Fruit fly (Drosophila melanogaster) whole organism, embryonic: ENCODE results near the gene Dis3l2.

Experiments
- CG11085 ChIP-seq: fragments of 200-800 bp; sonication (Bioruptor generic); IDR thresholded peaks from 2 replicates; pipeline ENCODE4 v1.3.6; 2022; ENCODE audit warnings: missing biosample characterization, missing genetic modification characterization
- CG11247 ChIP-seq: fragments of 200-800 bp; sonication (Bioruptor generic); IDR thresholded peaks from 2 replicates; pipeline ENCODE4 v1.3.6; 2022; ENCODE audit warnings: missing biosample characterization, missing genetic modification characterization
- CG11504 ChIP-seq: fragments of 200-800 bp; sonication (Bioruptor generic); optimal IDR thresholded peaks from 3 replicates; lab custom pipeline; 2019; ENCODE audit warnings: missing biosample characterization, mild to moderate bottlenecking, missing genetic modification characterization, moderate library complexity
- CG11695 ChIP-seq: fragments of 200-800 bp; sonication (Bioruptor generic); IDR thresholded peaks from 3 replicates; pipeline ENCODE4 v1.3.6; 2022; ENCODE audit warnings: missing biosample characterization, missing genetic modification characterization
- CG12104 ChIP-seq: fragments of 200-800 bp; sonication (Bioruptor generic); optimal IDR thresholded peaks from 3 replicates; lab custom pipeline; 2016; ENCODE audit warnings: missing biosample characterization, missing genetic modification characterization
- CG12155 ChIP-seq: fragments of 200-800 bp; sonication (Bioruptor generic); optimal IDR thresholded peaks from 3 replicates; lab custom pipeline; 2016; ENCODE audit warnings: missing biosample characterization, missing genetic modification characterization
- CG12219 ChIP-seq: fragments of 200-800 bp; sonication (Bioruptor generic); optimal IDR thresholded peaks from 3 replicates; lab custom pipeline; 2018; ENCODE audit warnings: missing biosample characterization, mild to moderate bottlenecking, missing genetic modification characterization
- CG12236 ChIP-seq: fragments of 200-800 bp; sonication (Bioruptor generic); optimal IDR thresholded peaks from 2 replicates; lab custom pipeline; 2016; ENCODE audit warnings: missing biosample characterization, missing genetic modification characterization
- CG13775 ChIP-seq: fragments of 200-800 bp; sonication (Bioruptor generic); optimal IDR thresholded peaks from 3 replicates; lab custom pipeline; 2017; ENCODE audit warnings: missing biosample characterization, mild to moderate bottlenecking, missing genetic modification characterization
- CG15011 ChIP-seq: fragments of 200-800 bp; sonication (Bioruptor generic); optimal IDR thresholded peaks from 3 replicates; lab custom pipeline; 2018; ENCODE audit warnings: missing biosample characterization, mild to moderate bottlenecking, missing genetic modification characterization
- CG15696 ChIP-seq: fragments of 200-800 bp; sonication (Bioruptor generic); optimal IDR thresholded peaks from 2 replicates; lab custom pipeline; 2019; ENCODE audit warnings: missing biosample characterization, mild to moderate bottlenecking, missing genetic modification characterization, moderate library complexity
- CG16813 ChIP-seq: fragments of 200-800 bp; sonication (Bioruptor generic); IDR thresholded peaks from 3 replicates; pipeline ENCODE4 v1.3.6; 2022; ENCODE audit warnings: missing biosample characterization, missing genetic modification characterization; ENCODE audit not compliant: partially characterized antibody
- CG16863 ChIP-seq: fragments of 200-800 bp; sonication (Bioruptor generic); optimal IDR thresholded peaks from 3 replicates; lab custom pipeline; 2016; ENCODE audit warnings: missing biosample characterization, missing genetic modification characterization
- CG2199 ChIP-seq: fragments of 200-800 bp; sonication (Bioruptor generic); IDR thresholded peaks from 3 replicates; pipeline ENCODE4 v1.3.6; 2022; ENCODE audit warnings: missing biosample characterization, missing genetic modification characterization
- CG2875 ChIP-seq: fragments of 200-800 bp; sonication (Bioruptor generic); optimal IDR thresholded peaks from 2 replicates; lab custom pipeline; 2017; ENCODE audit warnings: missing biosample characterization, mild to moderate bottlenecking, missing genetic modification characterization, missing genetic modification reagents
- CG30431 ChIP-seq: fragments of 200-800 bp; sonication (Bioruptor generic); optimal IDR thresholded peaks from 2 replicates; lab custom pipeline; 2017; ENCODE audit warnings: missing biosample characterization, missing genetic modification characterization
- CG32532 ChIP-seq: fragments of 200-800 bp; sonication (Bioruptor generic); IDR thresholded peaks from 2 replicates; pipeline ENCODE4 v1.3.6; 2022; ENCODE audit warnings: missing biosample characterization, missing genetic modification characterization
- CG32767 ChIP-seq: fragments of 200-800 bp; sonication (Bioruptor generic); IDR thresholded peaks from 2 replicates; pipeline ENCODE4 v1.3.6; 2022; ENCODE audit warnings: missing biosample characterization, missing genetic modification characterization
- CG34224 ChIP-seq: fragments of 200-800 bp; sonication (Bioruptor generic); IDR thresholded peaks from 3 replicates; pipeline ENCODE4 v1.3.6; 2022; ENCODE audit warnings: missing biosample characterization, missing genetic modification characterization; ENCODE audit not compliant: partially characterized antibody
- CG3726 ChIP-seq: fragments of 200-800 bp; sonication (Bioruptor generic); IDR thresholded peaks from 3 replicates; pipeline ENCODE4, ENCODE4 v1.3.6; 2022; ENCODE audit warnings: missing biosample characterization, missing genetic modification characterization
- CG5953 ChIP-seq: fragments of 200-800 bp; sonication (Bioruptor generic); IDR thresholded peaks from 2 replicates; pipeline ENCODE4 v1.3.6; 2022; ENCODE audit warnings: missing biosample characterization, missing genetic modification characterization
- CG6683 ChIP-seq: fragments of 200-800 bp; sonication (Bioruptor generic); optimal IDR thresholded peaks from 2 replicates; lab custom pipeline; 2017; ENCODE audit warnings: missing biosample characterization, mild to moderate bottlenecking, missing genetic modification characterization, missing genetic modification reagents
- CG6791 ChIP-seq: fragments of 200-800 bp; sonication (Bioruptor generic); IDR thresholded peaks from 3 replicates; pipeline ENCODE4 v1.3.6; 2022; ENCODE audit warnings: missing biosample characterization, missing genetic modification characterization; ENCODE audit not compliant: partially characterized antibody
- CG7357 ChIP-seq: fragments of 200-800 bp; sonication (Bioruptor generic); IDR thresholded peaks from 3 replicates; pipeline ENCODE4 v1.3.6; 2022; ENCODE audit warnings: missing biosample characterization, missing genetic modification characterization
- CG7928 ChIP-seq: fragments of 200-800 bp; sonication (Bioruptor generic); optimal IDR thresholded peaks from 2 replicates; lab custom pipeline; 2017; ENCODE audit warnings: missing biosample characterization, mild to moderate bottlenecking, missing genetic modification characterization
- CG9437 ChIP-seq: fragments of 200-800 bp; sonication (Bioruptor generic); optimal IDR thresholded peaks from 2 replicates; lab custom pipeline; 2018; ENCODE audit warnings: missing biosample characterization, mild to moderate bottlenecking, missing genetic modification characterization
- CG9932 ChIP-seq: fragments of 200-800 bp; sonication (Bioruptor generic); IDR thresholded peaks from 2 replicates; pipeline ENCODE4 v1.3.6; 2022; ENCODE audit warnings: missing biosample characterization, missing genetic modification characterization
- CkIIα-i1 ChIP-seq: fragments of 200-800 bp; sonication (Bioruptor generic); IDR thresholded peaks from 2 replicates; pipeline ENCODE4 v1.3.6; 2022; ENCODE audit warnings: missing biosample characterization, missing genetic modification characterization
- ERR ChIP-seq: fragments of 200-800 bp; sonication (Bioruptor generic); optimal IDR thresholded peaks from 2 replicates; lab custom pipeline; 2016; ENCODE audit warnings: missing biosample characterization, missing genetic modification characterization
- Hr51 ChIP-seq, 2 experiments: fragments of 200-800 bp; sonication (Bioruptor generic); optimal IDR thresholded peaks; 2 replicates in 1 of 2; 3 replicates in 1 of 2; lab custom pipeline; 2016 to 2018; ENCODE audit warnings: missing biosample characterization in 2 of 2, missing genetic modification characterization in 2 of 2, mild to moderate bottlenecking in 1 of 2, moderate library complexity in 1 of 2
- NFAT ChIP-seq: fragments of 200-800 bp; sonication (Bioruptor generic); IDR thresholded peaks from 2 replicates; pipeline ENCODE4 v1.3.6; 2022; ENCODE audit warnings: missing biosample characterization, missing genetic modification characterization
- Rfx ChIP-seq: fragments of 200-800 bp; sonication (Bioruptor generic); IDR thresholded peaks from 2 replicates; pipeline ENCODE4 v1.3.6; 2022; ENCODE audit warnings: missing biosample characterization, missing genetic modification characterization
- Side ChIP-seq: fragments of 200-800 bp; sonication (Bioruptor generic); optimal IDR thresholded peaks from 2 replicates; lab custom pipeline; 2016; ENCODE audit warnings: missing biosample characterization, missing genetic modification characterization
- Xrp1 ChIP-seq: fragments of 200-800 bp; sonication (Bioruptor generic); IDR thresholded peaks from 2 replicates; pipeline ENCODE4 v1.3.6; 2022; ENCODE audit warnings: missing biosample characterization, missing genetic modification characterization
- YL-1 ChIP-seq: fragments of 200-800 bp; sonication (Bioruptor generic); optimal IDR thresholded peaks from 3 replicates; lab custom pipeline; 2017; ENCODE audit warnings: missing biosample characterization, mild to moderate bottlenecking, missing genetic modification characterization
- cas ChIP-seq: fragments of 200-800 bp; sonication (Bioruptor generic); IDR thresholded peaks from 2 replicates; pipeline ENCODE4 v1.3.6; 2022; ENCODE audit warnings: missing biosample characterization, missing genetic modification characterization
- chinmo ChIP-seq: fragments of 200-800 bp; sonication (Bioruptor generic); IDR thresholded peaks from 4 replicates; pipeline ENCODE4 v1.3.6; 2022; ENCODE audit warnings: missing biosample characterization, missing genetic modification characterization; ENCODE audit not compliant: partially characterized antibody
- ci ChIP-seq: fragments of 200-800 bp; sonication (Bioruptor generic); IDR thresholded peaks from 3 replicates; pipeline ENCODE4 v1.3.6; 2022; ENCODE audit warnings: missing biosample characterization, missing genetic modification characterization
- crc ChIP-seq: fragments of 200-800 bp; sonication (Bioruptor generic); optimal IDR thresholded peaks from 2 replicates; lab custom pipeline; 2016; ENCODE audit warnings: missing biosample characterization, missing genetic modification characterization
- cwo ChIP-seq: fragments of 200-800 bp; sonication (Bioruptor generic); optimal IDR thresholded peaks from 3 replicates; lab custom pipeline; 2017; ENCODE audit warnings: missing biosample characterization, missing genetic modification characterization, mild to moderate bottlenecking, moderate library complexity, missing genetic modification reagents
- gce ChIP-seq: fragments of 200-800 bp; sonication (Bioruptor generic); IDR thresholded peaks from 3 replicates; pipeline ENCODE4 v1.3.6; 2022; ENCODE audit warnings: missing biosample characterization, missing genetic modification characterization
- lbe ChIP-seq: fragments of 200-800 bp; sonication (Bioruptor generic); optimal IDR thresholded peaks from 2 replicates; lab custom pipeline; 2016; ENCODE audit warnings: missing biosample characterization, mild to moderate bottlenecking, missing genetic modification characterization
- otp ChIP-seq: fragments of 200-800 bp; sonication (Bioruptor generic); IDR thresholded peaks from 3 replicates; pipeline ENCODE4, ENCODE4 v1.3.6; 2022; ENCODE audit warnings: missing biosample characterization, missing genetic modification characterization
- pita ChIP-seq: fragments of 200-800 bp; sonication (Bioruptor generic); optimal IDR thresholded peaks from 2 replicates; lab custom pipeline; 2017; ENCODE audit warnings: missing biosample characterization, mild to moderate bottlenecking, missing genetic modification characterization
- rib ChIP-seq: fragments of 200-800 bp; sonication (Bioruptor generic); IDR thresholded peaks from 2 replicates; pipeline ENCODE4 v1.3.6; 2022; ENCODE audit warnings: missing biosample characterization, missing genetic modification characterization
- sisA ChIP-seq: fragments of 200-800 bp; sonication (Bioruptor generic); IDR thresholded peaks from 2 replicates; pipeline ENCODE4 v1.3.6; 2022; ENCODE audit warnings: missing biosample characterization, missing genetic modification characterization
- trem ChIP-seq: fragments of 200-800 bp; optimal IDR thresholded peaks from 3 replicates; lab custom pipeline; 2019; ENCODE audit warnings: missing biosample characterization, mild to moderate bottlenecking, missing genetic modification characterization, moderate library complexity
- usp ChIP-seq: fragments of >200 bp; optimal IDR thresholded peaks from 2 replicates; lab custom pipeline; 2017; ENCODE audit warnings: missing biosample characterization, missing genetic modification characterization
- yki ChIP-seq: fragments of >200 bp; optimal IDR thresholded peaks from 3 replicates; lab custom pipeline; 2018

The Dis3l2 gene

dm6 chr3L:199754-200596 lies 12.5 kb upstream of the Dis3l2 start, which contains the start of the genes rno and mri (continued):
- no peak for TF ChIP-seq CG2199 (GFP tag; lab: Robert Waterston, UW)
- peak; percentile 94 for TF ChIP-seq CG34224 (GFP tag; lab: Robert Waterston, UW)
- peak; percentile 9 to 81 for TF ChIP-seq Hr51 (GFP tag; optimal IDR thresholded peaks at IDR 0.05; lab: Kevin White, UChicago)
- peak; percentile 48 for TF ChIP-seq CG9437 (GFP tag; lab: Kevin White, UChicago)
- no peak for TF ChIP-seq CG12236 (GFP tag; lab: Kevin White, UChicago)
- no peak for TF ChIP-seq CG7357
- TF ChIP-seq CG15696 (tag; lab: Kevin White, UChicago), result peak; percentile 71
- no peak for TF ChIP-seq CG3726 (GFP tag; lab: Robert Waterston, UW)
- no peak for TF ChIP-seq CkIIα-i1
- TF ChIP-seq lbe (GFP tag; lab: Kevin White, UChicago), result peak; percentile 59
- peak; percentile 87 for TF ChIP-seq CG13775 (GFP tag; lab: Kevin White, UChicago)
- peak; percentile 51 for TF ChIP-seq cwo (GFP tag; lab: Kevin White, UChicago)
- TF ChIP-seq CG11695, result peak; percentile 71
- no peak for TF ChIP-seq cas (GFP tag; lab: Robert Waterston, UW)
- TF ChIP-seq trem (tag; lab: Kevin White, UChicago), result peak; percentile 75
- peak; percentile 64; the same call in 1 of the 2 replicates for TF ChIP-seq sisA (GFP tag; lab: Robert Waterston, UW)
- TF ChIP-seq CG12155 (GFP tag; lab: Kevin White, UChicago), result peak; percentile 42
- no peak for TF ChIP-seq CG15011 (GFP tag; lab: Kevin White, UChicago)
- TF ChIP-seq CG16863 (GFP tag; lab: Kevin White, UChicago), result no peak
- peak; percentile 53 for TF ChIP-seq NFAT (GFP tag; lab: Robert Waterston, UW)
- peak; percentile 95 for TF ChIP-seq CG16813 (GFP tag; lab: Robert Waterston, UW)
- TF ChIP-seq CG11504 (tag; lab: Kevin White, UChicago), result peak; percentile 46
- no peak for TF ChIP-seq yki
- no peak for TF ChIP-seq crc
- TF ChIP-seq CG9932 (GFP tag; lab: Robert Waterston, UW), result peak; percentile 88
- peak; percentile 15 for TF ChIP-seq CG6683 (GFP tag; lab: Kevin White, UChicago)
- TF ChIP-seq CG11085 (GFP tag; lab: Robert Waterston, UW), result peak; percentile 63; the same call in 1 of the 2 replicates
- TF ChIP-seq YL-1 (GFP tag; lab: Kevin White, UChicago), result no peak
- no peak for TF ChIP-seq rib
- TF ChIP-seq ci (GFP tag; lab: Robert Waterston, UW), result peak; percentile 61; the same call in 2 of the 3 replicates
- no peak for TF ChIP-seq pita
- peak; percentile 85; the same call in 2 of the 4 replicates for TF ChIP-seq chinmo (GFP tag; lab: Robert Waterston, UW)
- no peak for TF ChIP-seq CG7928 (GFP tag; lab: Kevin White, UChicago)
- TF ChIP-seq Rfx (GFP tag; lab: Robert Waterston, UW), result peak; percentile 68
- TF ChIP-seq CG32532 (GFP tag; lab: Robert Waterston, UW), result peak; percentile 80
- no peak for TF ChIP-seq CG12219 (GFP tag; lab: Kevin White, UChicago)
- TF ChIP-seq ERR (GFP tag; lab: Kevin White, UChicago), result no peak
- TF ChIP-seq CG12104 (GFP tag; lab: Kevin White, UChicago), result peak; percentile 67
- peak; percentile 45 for TF ChIP-seq CG30431 (GFP tag; lab: Kevin White, UChicago)
- TF ChIP-seq CG5953 (GFP tag; lab: Robert Waterston, UW), result peak; percentile 21; the same call in 1 of the 2 replicates
- peak; percentile 92 for TF ChIP-seq CG6791 (GFP tag; lab: Robert Waterston, UW)
- TF ChIP-seq CG32767 (GFP tag; lab: Robert Waterston, UW), result peak; percentile 82
- TF ChIP-seq gce (GFP tag; lab: Robert Waterston, UW), result peak; percentile 54; the same call in 1 of the 3 replicates
- TF ChIP-seq CG11247, result peak; percentile 50; the same call in 1 of the 2 replicates
- no peak for TF ChIP-seq usp (GFP tag; lab: Kevin White, UChicago)
- peak; percentile 72 for TF ChIP-seq Xrp1 (GFP tag; lab: Robert Waterston, UW)
- TF ChIP-seq CG2875 (GFP tag; lab: Kevin White, UChicago), result peak; percentile 4
- TF ChIP-seq Side, result no peak
- 0 out of 3 replicates have a peak, but pooled peaks have one; percentile 32 for TF ChIP-seq otp (GFP tag; lab: Robert Waterston, UW)
